Worm (Caenorhabditis elegans) whole organism, L1 larva: ENCODE results near the gene E01G4.6.

Experiments
- mef-2 ChIP-seq: fragments of 150-350 bp; optimal IDR thresholded peaks from 2 replicates; lab custom pipeline; 2014; ENCODE audit warnings: missing biosample characterization, missing genetic modification characterization
- nhr-19 ChIP-seq: fragments of 200-800 bp; sonication (Bioruptor generic); conservative IDR thresholded peaks from 2 replicates; pipeline ENCODE4 v1.3.6; 2022; ENCODE audit warnings: missing genetic modification characterization, missing compliant biosample characterization

The E01G4.6 gene

DNA sequence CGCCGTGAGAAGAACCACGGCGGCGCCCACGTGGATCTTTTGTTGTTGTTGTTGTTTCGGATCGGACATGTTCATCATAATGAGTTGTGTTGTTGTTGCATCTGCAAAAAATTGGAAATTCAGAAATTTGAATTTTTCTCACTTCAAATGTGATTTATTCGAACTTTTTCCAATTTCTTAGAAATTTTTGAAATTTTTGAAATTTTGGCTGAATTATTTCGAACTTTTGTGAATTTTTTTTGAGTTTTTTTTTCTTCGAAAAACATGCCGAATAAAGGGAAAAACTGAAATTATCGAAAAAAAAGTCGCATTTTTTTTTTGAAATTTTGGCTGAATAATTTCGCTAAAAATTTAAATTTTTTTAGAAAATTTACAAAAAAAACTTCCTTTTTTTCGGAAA is 48.9 kb downstream of the E01G4.6 start, which contains the start of gene snx-14:
Gene snx-14, minus strand, starts transcription at position 101 of the 400 bp plus-strand sequence.
- TF ChIP-seq nhr-19 (GFP tag; lab: Robert Waterston, UW) = no peak
- TF ChIP-seq mef-2 = no peak
- TF ChIP-seq, all 84 proteins: peak for 0
